Worm (Caenorhabditis elegans): ENCODE measurements around the gene col-162.

DNA sequence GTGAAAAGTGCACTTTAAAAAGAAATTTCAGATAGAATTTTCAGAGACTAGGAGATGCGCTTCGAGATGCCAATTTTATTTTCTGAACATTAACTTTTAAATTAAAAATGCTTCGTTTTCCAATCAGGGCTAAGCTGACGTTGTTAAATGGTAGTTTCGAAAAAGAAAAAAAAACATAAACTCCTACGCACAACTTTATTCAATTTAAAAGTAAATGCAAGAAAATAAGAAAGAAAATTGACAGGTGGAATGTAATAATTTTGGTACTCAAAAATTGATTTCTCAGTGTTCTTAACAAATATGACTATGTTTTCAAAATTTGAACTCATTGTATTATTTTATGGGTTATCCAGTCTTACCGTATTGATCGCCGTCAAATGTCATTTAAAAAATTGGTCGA is 11.6 kb downstream of the col-162 start, which contains the start of gene lurp-2:
- TF ChIP-seq dmd-4 (tag; optimal IDR thresholded peaks at IDR 0.05; ENCODE audit: borderline replicate concordance) (no peak), hlh-6 (tag; optimal IDR thresholded peaks at IDR 0.05) (no peak), tbx-7 (tag; optimal IDR thresholded peaks at IDR 0.05) (no peak), ceh-30 (tag; optimal IDR thresholded peaks at IDR 0.05) (no peak)
